Fruit fly (Drosophila melanogaster) whole organism: Measurements from ENCODE around the gene Ice2.

Experiments
- CG8478 ChIP-seq: fragments of >200 bp; optimal IDR thresholded peaks from 2 replicates; lab custom pipeline; 2018; ENCODE audit warnings: inconsistent platforms
- Dll ChIP-seq: fragments of >200 bp; optimal IDR thresholded peaks from 2 replicates; lab custom pipeline; 2017
- EcR ChIP-seq, 2 experiments: fragments of >200 bp; optimal IDR thresholded peaks; 2 replicates each; lab custom pipeline; 2017; ENCODE audit warnings: missing biosample characterization in 2 of 2, missing genetic modification characterization in 2 of 2, missing genetic modification reagents in 2 of 2
- pan ChIP-seq: fragments of >200 bp; optimal IDR thresholded peaks from 2 replicates; lab custom pipeline; 2017
- psq ChIP-seq: fragments of >200 bp; optimal IDR thresholded peaks from 2 replicates; lab custom pipeline; 2017
- usp ChIP-seq: fragments of >200 bp; optimal IDR thresholded peaks from 2 replicates; lab custom pipeline; 2017; ENCODE audit warnings: missing biosample characterization, missing genetic modification characterization, mixed read lengths

Gene Ice2

DNA sequence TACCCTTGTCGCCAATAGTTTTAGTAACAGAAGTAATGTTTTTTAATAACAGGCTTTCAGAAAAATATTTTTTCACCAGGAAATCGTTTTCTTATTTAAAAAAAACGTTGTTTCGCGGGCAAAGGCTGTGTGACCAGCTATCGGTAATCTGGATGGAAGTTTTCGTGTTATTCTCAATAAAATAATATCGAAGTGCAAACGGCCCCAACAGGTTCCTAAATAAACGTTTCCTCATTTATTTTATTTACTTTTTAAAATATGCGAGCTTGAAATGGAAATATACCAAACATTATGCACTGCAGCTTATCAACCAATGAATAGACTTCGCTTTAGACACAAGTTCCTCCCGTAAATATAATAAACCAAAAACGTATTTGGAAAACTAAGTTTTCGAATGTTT, at the start of gene Ice2:
Ice2 (plus strand) TSS at position 167 of the 400 bp plus-strand sequence.
- TF ChIP-seq usp (GFP tag; lab: Kevin White, UChicago) (no peak), psq (lab: Kevin White, UChicago) (no peak), pan (lab: Kevin White, UChicago) (no peak), CG8478 (lab: Kevin White, UChicago) (no peak), Dll (lab: Kevin White, UChicago) (no peak), EcR (GFP tag; optimal IDR thresholded peaks at IDR 0.05; lab: Kevin White, UChicago) (no peak)

DNA sequence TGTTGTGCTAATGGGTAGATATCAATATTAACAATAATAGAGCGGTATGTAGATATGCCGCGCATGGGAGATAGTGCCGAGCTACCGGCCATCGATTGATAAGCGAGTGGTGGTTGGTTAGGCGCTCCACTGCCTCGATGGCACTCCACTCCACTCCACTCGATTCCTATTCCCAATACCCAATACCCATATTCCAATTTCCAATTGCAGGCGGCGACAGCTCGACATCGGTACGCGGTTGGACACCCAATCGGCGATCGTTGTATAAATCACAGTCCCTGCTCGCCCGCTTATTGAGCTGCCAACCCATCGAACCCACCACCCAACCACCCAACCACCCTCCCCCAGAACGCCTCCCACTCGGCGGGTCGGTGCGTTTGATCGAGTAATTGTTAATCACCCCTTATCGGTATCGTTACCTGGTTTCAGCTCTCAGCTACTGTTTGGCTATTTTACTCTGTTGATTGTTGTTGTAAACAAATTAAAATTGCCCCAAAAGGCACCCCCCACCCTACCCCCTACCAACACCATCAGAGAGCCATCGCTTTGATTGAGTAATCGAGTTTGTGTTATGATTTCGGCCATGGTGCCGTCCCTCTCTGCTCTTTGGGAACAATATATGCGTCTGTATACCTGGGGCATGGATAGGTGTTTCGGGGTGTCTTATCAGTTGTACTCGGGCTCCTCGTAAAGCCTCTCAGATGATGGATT, 49.0 kb upstream of the Ice2 start, which contains the start of gene HHEX:
HHEX (minus strand) TSS at position 51 of the 711 bp plus-strand sequence.
- TF ChIP-seq EcR (GFP tag; optimal IDR thresholded peaks at IDR 0.05; lab: Kevin White, UChicago) (no peak), CG8478 (lab: Kevin White, UChicago) (no peak), Dll (lab: Kevin White, UChicago) (no peak), pan (lab: Kevin White, UChicago) (no peak), psq (lab: Kevin White, UChicago) (no peak), usp (GFP tag; lab: Kevin White, UChicago) (no peak)

DNA sequence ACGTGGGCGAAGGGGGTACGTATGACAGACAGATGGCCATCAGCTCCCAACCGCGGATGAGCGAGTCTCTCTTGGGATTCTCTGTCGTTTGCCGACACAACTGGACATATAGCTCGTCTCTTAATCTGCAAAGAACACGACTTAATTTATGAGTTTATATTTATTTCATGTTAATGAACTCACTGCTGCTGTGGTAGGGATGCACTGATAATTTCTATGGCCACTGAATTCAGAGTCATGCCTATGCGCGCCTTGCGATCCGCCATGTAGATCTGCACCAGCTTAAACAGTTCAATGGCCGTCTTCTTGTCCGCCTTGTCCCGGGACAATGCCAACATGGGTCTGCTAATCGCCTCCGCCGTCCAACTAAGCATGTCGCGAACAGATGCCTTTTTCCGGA, 45.0 kb upstream of the Ice2 start:
- TF ChIP-seq CG8478 (lab: Kevin White, UChicago) = no peak
- no peak for TF ChIP-seq Dll (lab: Kevin White, UChicago)
- no peak for TF ChIP-seq pan (lab: Kevin White, UChicago)
- TF ChIP-seq psq (lab: Kevin White, UChicago) = no peak
- TF ChIP-seq EcR (GFP tag; optimal IDR thresholded peaks at IDR 0.05; lab: Kevin White, UChicago) = no peak
- TF ChIP-seq usp (GFP tag; lab: Kevin White, UChicago) = no peak

DNA sequence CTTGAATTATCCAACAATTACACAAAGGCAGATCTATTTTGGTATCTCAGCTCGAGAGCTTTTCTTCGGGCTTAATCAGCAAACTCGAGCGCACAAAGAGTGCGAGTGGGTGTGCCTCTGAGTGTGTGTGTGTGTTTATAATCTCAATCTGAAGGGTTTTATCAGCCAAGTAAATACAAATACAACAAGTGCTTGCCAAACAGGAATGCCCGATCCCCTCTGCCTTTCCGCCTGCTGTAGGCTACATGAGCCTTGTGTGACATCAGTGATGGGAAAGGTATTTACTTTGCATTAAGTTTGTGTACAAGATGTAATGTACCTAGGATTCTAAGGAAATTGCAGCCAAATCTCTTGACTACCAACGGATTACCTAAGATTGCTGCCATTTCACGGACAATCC, 40.6 kb upstream of the Ice2 start:
- TF ChIP-seq Dll (lab: Kevin White, UChicago) = no peak
- TF ChIP-seq pan (lab: Kevin White, UChicago) = no peak
- TF ChIP-seq CG8478 (lab: Kevin White, UChicago) = no peak
- TF ChIP-seq usp (GFP tag; lab: Kevin White, UChicago) = no peak
- TF ChIP-seq psq (lab: Kevin White, UChicago) = no peak
- no peak for TF ChIP-seq EcR (GFP tag; optimal IDR thresholded peaks at IDR 0.05; lab: Kevin White, UChicago)

DNA sequence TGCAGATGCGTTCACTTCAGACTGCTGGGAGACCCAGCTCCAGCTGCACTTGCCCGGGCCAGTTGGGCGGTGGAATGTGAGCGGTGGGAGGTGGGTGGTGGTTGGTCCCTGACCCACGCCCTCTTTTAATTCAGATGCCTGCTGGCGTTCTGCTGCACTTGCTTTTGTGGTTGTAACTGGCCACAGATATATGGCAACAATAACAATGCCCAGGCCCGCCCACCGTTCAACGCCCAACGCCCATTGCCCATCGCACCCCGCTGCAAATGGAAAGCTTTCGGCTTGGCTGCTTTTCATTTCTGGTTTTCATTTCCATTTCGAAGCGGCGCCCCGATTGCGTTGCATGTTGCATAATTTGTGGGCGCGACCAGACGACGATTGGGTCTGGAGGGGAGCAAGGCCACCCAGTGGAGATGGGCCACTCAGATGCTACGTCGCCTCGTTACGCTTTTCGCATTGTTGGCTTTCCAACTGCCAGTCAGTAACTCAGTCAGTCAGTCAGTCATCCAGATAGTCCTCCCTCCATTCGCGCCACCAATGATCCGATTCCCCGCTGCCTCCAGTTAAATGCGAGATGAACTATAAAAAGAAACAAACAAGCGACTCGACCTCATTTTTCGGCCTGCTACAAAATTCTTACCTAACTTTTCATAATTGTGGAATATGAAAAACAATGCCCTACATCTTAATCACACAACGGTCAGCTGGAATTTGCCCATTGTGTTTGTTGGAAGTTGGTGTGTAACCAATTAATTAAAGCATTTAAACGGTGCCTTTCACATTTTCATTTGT, 39.6 kb upstream of the Ice2 start:
- TF ChIP-seq psq (lab: Kevin White, UChicago) = no peak
- no peak for TF ChIP-seq EcR (GFP tag; optimal IDR thresholded peaks at IDR 0.05; lab: Kevin White, UChicago)
- no peak for TF ChIP-seq usp (GFP tag; lab: Kevin White, UChicago)
- TF ChIP-seq Dll (lab: Kevin White, UChicago) = no peak
- TF ChIP-seq pan (lab: Kevin White, UChicago) = no peak
- no peak for TF ChIP-seq CG8478 (lab: Kevin White, UChicago)

DNA sequence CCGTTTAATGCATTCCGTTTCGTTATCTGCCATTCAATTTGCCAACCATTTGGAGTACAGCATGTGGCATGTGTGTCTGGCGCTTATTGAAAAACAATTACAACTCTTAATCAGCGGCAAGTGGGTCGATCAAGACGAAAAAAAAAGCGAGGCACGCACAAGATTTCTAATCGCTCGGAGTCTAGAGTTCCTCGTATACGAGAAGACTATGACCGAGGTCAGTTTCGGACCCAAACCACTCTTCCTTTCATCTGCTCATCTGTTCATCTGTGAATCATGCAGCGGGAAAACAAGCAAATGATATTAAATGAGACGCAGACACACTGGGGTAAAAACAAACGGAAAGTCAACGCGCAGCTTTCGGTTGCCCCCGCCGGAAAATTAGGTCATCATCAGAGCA, 38.5 kb upstream of the Ice2 start:
- TF ChIP-seq usp (GFP tag; lab: Kevin White, UChicago) = no peak
- no peak for TF ChIP-seq CG8478 (lab: Kevin White, UChicago)
- no peak for TF ChIP-seq pan (lab: Kevin White, UChicago)

DNA sequence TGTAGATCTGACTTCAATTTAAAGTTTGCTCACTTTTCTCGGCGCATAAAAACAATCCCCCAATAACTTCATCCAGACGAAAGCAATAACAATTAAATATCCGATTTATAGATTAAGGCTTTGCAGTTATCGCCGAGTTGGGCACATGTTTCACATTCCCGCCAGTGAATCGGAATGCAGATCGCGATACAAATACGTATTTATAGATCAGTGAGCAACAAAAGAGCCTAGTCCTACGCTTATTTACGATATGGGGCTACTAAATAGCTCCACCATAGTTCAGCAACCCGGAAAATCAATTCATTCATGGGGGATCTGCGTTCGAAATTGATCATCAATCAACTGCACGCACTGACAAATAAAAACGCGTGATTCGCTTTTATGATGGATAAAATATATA, 38.0 kb upstream of the Ice2 start:
- TF ChIP-seq pan (lab: Kevin White, UChicago) (no peak), Dll (lab: Kevin White, UChicago) (no peak), psq (lab: Kevin White, UChicago) (no peak), CG8478 (lab: Kevin White, UChicago) (no peak), usp (GFP tag; lab: Kevin White, UChicago) (no peak), EcR (GFP tag; optimal IDR thresholded peaks at IDR 0.05; lab: Kevin White, UChicago) (no peak)

DNA sequence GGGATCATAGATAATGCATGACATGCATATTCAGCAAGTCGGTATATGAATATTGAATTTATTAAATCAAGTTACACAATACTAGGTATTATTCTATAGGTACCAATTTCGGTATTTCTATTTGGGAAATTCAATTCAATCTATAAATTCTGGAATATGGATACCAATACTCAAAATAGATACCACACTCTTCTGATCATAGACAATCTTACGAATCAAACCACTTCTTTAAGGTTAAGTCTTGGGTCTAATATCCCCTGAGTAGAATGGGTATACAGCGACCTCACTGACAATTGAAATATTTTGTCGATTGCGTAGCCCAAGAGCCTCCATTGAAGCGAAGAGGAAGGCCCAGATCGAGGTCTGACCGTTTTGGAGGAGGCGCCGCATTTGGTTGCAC, 37.2 kb upstream of the Ice2 start:
- no peak for TF ChIP-seq psq (lab: Kevin White, UChicago)
- TF ChIP-seq Dll (lab: Kevin White, UChicago) = no peak
- TF ChIP-seq pan (lab: Kevin White, UChicago) = no peak
- no peak for TF ChIP-seq EcR (GFP tag; optimal IDR thresholded peaks at IDR 0.05; lab: Kevin White, UChicago)
- TF ChIP-seq usp (GFP tag; lab: Kevin White, UChicago) = no peak
- TF ChIP-seq CG8478 (lab: Kevin White, UChicago) = no peak

DNA sequence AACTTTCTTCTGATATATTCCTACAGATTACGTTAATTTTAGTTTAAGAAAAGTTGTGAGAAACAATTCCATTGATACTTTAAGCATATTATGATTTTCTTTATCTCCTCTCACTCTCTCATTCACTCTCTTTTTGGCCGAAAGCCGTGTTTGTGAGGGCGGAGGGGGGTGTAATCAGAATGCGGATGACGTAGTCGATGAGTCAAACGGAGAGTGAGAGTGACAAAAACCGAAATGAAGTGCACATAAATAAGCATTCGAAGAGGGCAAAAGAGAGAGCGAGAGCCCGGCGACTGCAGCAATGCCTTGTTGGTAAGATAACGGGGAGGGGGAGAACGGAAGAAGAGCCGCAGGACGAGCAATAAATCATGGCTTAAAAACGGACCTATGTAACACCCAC, 35.7 kb upstream of the Ice2 start:
- TF ChIP-seq psq (lab: Kevin White, UChicago) (no peak), CG8478 (lab: Kevin White, UChicago) (no peak), EcR (GFP tag; optimal IDR thresholded peaks at IDR 0.05; lab: Kevin White, UChicago) (no peak), pan (lab: Kevin White, UChicago) (no peak), usp (GFP tag; lab: Kevin White, UChicago) (no peak), Dll (lab: Kevin White, UChicago) (no peak)

DNA sequence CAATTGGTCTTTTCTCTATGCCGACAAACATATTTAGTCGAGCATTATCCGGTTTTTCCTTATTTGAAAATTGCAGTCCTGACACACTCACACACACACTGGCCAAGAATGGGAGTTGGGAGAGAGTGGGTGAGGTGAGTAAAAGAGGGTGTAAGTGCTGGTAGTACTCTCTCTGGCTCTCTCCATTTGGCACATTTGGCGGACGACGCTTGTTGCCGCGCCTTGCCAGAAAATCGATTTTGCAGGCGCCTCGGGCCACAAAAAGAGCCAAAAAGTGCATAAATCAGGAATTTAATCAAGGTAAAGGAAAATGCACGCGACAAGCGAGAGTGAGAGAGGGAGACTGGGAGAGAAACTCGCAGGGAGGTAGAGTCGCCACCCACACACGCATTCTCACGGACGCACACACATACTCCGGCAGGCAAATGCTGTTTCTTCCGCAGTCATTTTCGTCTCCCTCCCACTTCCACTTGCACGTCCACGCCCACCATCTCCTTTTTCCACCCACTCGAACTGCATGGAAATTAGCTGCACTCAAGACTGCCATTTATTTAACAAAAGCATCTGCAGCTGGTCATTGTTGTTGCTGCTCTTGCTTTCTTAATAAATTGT, 33.4 kb upstream of the Ice2 start:
- TF ChIP-seq Dll (lab: Kevin White, UChicago) (no peak), CG8478 (lab: Kevin White, UChicago) (no peak), psq (lab: Kevin White, UChicago) (no peak), usp (GFP tag; lab: Kevin White, UChicago) (no peak), pan (lab: Kevin White, UChicago) (no peak), EcR (GFP tag; optimal IDR thresholded peaks at IDR 0.05; lab: Kevin White, UChicago) (no peak)
